Fruit fly (Drosophila melanogaster): ENCODE measurements around the gene TBC1D23.

The TBC1D23 gene

dm6 chr2L:1169867-1170415 is 40.8 kb downstream of the TBC1D23 start, which contains the start of the genes CG31922 and Plap (continued):
- TF ChIP-seq gsb-n (tag; optimal IDR thresholded peaks at IDR 0.05) (no peak), dmrt11E (tag; optimal IDR thresholded peaks at IDR 0.05) (peak; percentile 69), inv (GFP tag; IDR thresholded peaks at IDR 0.05; ENCODE audit: partially characterized antibody) (peak; percentile 91), CG8765 (GFP tag; IDR thresholded peaks at IDR 0.05) (no peak), CG12659 (GFP tag; optimal IDR thresholded peaks at IDR 0.05) (peak; percentile 82), Camta (GFP tag; optimal IDR thresholded peaks at IDR 0.05) (peak; percentile 51), CG13296 (GFP tag; optimal IDR thresholded peaks at IDR 0.05) (peak; percentile 49), CG5245 (GFP tag; optimal IDR thresholded peaks at IDR 0.05) (peak; percentile 39), Six4 (GFP tag; optimal IDR thresholded peaks at IDR 0.05) (peak; percentile 41), CG17612 (GFP tag; IDR thresholded peaks at IDR 0.05) (no peak), Ravus (GFP tag; IDR thresholded peaks at IDR 0.05) (no peak), seq (GFP tag; IDR thresholded peaks at IDR 0.05) (peak; percentile 32; the same call in 1 of the 2 replicates), Abd-B (GFP tag; optimal IDR thresholded peaks at IDR 0.05) (peak; percentile 59), tgo (GFP tag; IDR thresholded peaks at IDR 0.05) (peak; percentile 61; the same call in 1 of the 3 replicates), CG15696 (tag; optimal IDR thresholded peaks at IDR 0.05) (peak; percentile 69), CG3065 (GFP tag; optimal IDR thresholded peaks at IDR 0.05) (no peak), ken (GFP tag; IDR thresholded peaks at IDR 0.05) (no peak), Doc3 (GFP tag; IDR thresholded peaks at IDR 0.05; ENCODE audit: partially characterized antibody) (peak; percentile 94), dm (GFP tag; optimal IDR thresholded peaks at IDR 0.05) (peak; percentile 38), CG9932 (GFP tag; IDR thresholded peaks at IDR 0.05) (peak; percentile 89), Eip74EF (GFP tag; optimal IDR thresholded peaks at IDR 0.05) (no peak), luna (GFP tag; optimal IDR thresholded peaks at IDR 0.05) (peak; percentile 21), br (optimal IDR thresholded peaks at IDR 0.05) (no peak), CG18599 (GFP tag; optimal IDR thresholded peaks at IDR 0.05) (peak; percentile 60), gfzf (GFP tag; optimal IDR thresholded peaks at IDR 0.05) (peak; percentile 21), CG15073 (GFP tag; optimal IDR thresholded peaks at IDR 0.05) (no peak), CG1792 (GFP tag; optimal IDR thresholded peaks at IDR 0.05) (peak; percentile 39), CG12299 (tag; optimal IDR thresholded peaks at IDR 0.05) (peak; percentile 53), gt (GFP tag; IDR thresholded peaks at IDR 0.05) (no peak), CG10321 (GFP tag; IDR thresholded peaks at IDR 0.05) (no peak), her (GFP tag; optimal IDR thresholded peaks at IDR 0.05) (peak; percentile 9), da (GFP tag; optimal IDR thresholded peaks at IDR 0.05) (no peak), Atf3 (GFP tag; optimal IDR thresholded peaks at IDR 0.05) (peak; percentile 54), hkb (optimal IDR thresholded peaks at IDR 0.05) (no peak), hkb (GFP tag; IDR thresholded peaks at IDR 0.05) (peak; percentile 59; the same call in 1 of the 2 replicates), ci (GFP tag; IDR thresholded peaks at IDR 0.05) (no peak), CG15601 (tag; optimal IDR thresholded peaks at IDR 0.05) (peak; percentile 71), tx (GFP tag; optimal IDR thresholded peaks at IDR 0.05) (peak; percentile 41), ftz-f1 (GFP tag; optimal IDR thresholded peaks at IDR 0.05) (peak; percentile 68), Lhr (GFP tag; optimal IDR thresholded peaks at IDR 0.05) (peak; percentile 59), CG8290 (GFP tag; optimal IDR thresholded peaks at IDR 0.05) (no peak), CG8290 (tag; optimal IDR thresholded peaks at IDR 0.05) (peak in 1 of 2 experiments; percentile 19), CG8478 (optimal IDR thresholded peaks at IDR 0.05) (no peak), CG12219 (GFP tag; optimal IDR thresholded peaks at IDR 0.05) (no peak), CG4617 (GFP tag; optimal IDR thresholded peaks at IDR 0.05; ENCODE audit: borderline replicate concordance) (peak; percentile 68), lmd (GFP tag; IDR thresholded peaks at IDR 0.05) (peak; percentile 43; the same call in 1 of the 2 replicates), Sry-δ (GFP tag; optimal IDR thresholded peaks at IDR 0.05) (peak; percentile 96), CG2202 (tag; optimal IDR thresholded peaks at IDR 0.05) (peak; percentile 9), CG13424 (tag; optimal IDR thresholded peaks at IDR 0.05) (peak; percentile 76), chinmo (GFP tag; IDR thresholded peaks at IDR 0.05; ENCODE audit: partially characterized antibody) (peak; percentile 75; the same call in 2 of the 4 replicates), lilli (GFP tag; optimal IDR thresholded peaks at IDR 0.05) (peak; percentile 87), CG17328 (GFP tag; IDR thresholded peaks at IDR 0.05) (peak; percentile 17; the same call in 1 of the 2 replicates)

Data from whole organism, embryonic.